Worm (Caenorhabditis elegans) whole organism, late embryonic: ENCODE results near the gene ZK488.6.

Experiments
- ama-1 ChIP-seq: fragments of 150-350 bp; optimal IDR thresholded peaks from 2 replicates; lab custom pipeline; 2014
- fkh-10 ChIP-seq: fragments of 150-350 bp; optimal IDR thresholded peaks from 2 replicates; lab custom pipeline; 2014; ENCODE audit warnings: missing biosample characterization, missing genetic modification reagents, missing genetic modification characterization
- hlh-30 ChIP-seq: sonication (generic microtip); optimal IDR thresholded peaks from 2 replicates; lab custom pipeline; 2017; ENCODE audit warnings: antibody characterized with exemption, missing genetic modification characterization, missing compliant biosample characterization; ENCODE audit not compliant: insufficient read depth
- nhr-11 ChIP-seq: fragments of 150-350 bp; optimal IDR thresholded peaks from 2 replicates; lab custom pipeline; 2014; ENCODE audit warnings: missing biosample characterization, missing genetic modification characterization
- odd-2 ChIP-seq: sonication (generic microtip); optimal IDR thresholded peaks from 2 replicates; lab custom pipeline; 2017; ENCODE audit warnings: antibody characterized with exemption, mild to moderate bottlenecking, missing genetic modification characterization, missing compliant biosample characterization
- pat-9 ChIP-seq: fragments of 200-800 bp; sonication (Bioruptor generic); optimal IDR thresholded peaks from 2 replicates; lab custom pipeline; 2018; ENCODE audit warnings: mild to moderate bottlenecking, missing genetic modification characterization, moderate library complexity, missing compliant biosample characterization

ce11 chrV:627585-627984, 37.3 kb downstream of the ZK488.6 start, which contains the start of gene F48G7.8:
- no peak for TF ChIP-seq fkh-10
- no peak for TF ChIP-seq pat-9 (tag; lab: Kevin White, UChicago)
- TF ChIP-seq nhr-11 (tag; lab: Kevin White, UChicago), result no peak
- no peak for TF ChIP-seq ama-1 (lab: Kevin White, UChicago)
- no peak for TF ChIP-seq hlh-30 (tag; lab: Kevin White, UChicago)
- TF ChIP-seq odd-2 (tag; lab: Kevin White, UChicago), result no peak
